Worm (Caenorhabditis elegans) whole organism, L4 larva: ENCODE data around the gene C26B9.6.

Source experiments
- F44E2.7 ChIP-seq: fragments of 200-800 bp; sonication (Bioruptor generic); IDR thresholded peaks from 2 replicates; pipeline ENCODE4 v2.1.2; 2022; ENCODE audit warnings: missing genetic modification characterization, missing compliant biosample characterization
- ama-1 ChIP-seq: fragments of 150-350 bp; optimal IDR thresholded peaks from 2 replicates; lab custom pipeline; 2014; ENCODE audit warnings: inconsistent platforms, mixed read lengths
- egl-27 ChIP-seq: sonication (generic microtip); optimal IDR thresholded peaks from 3 replicates; lab custom pipeline; 2017; ENCODE audit warnings: missing biosample characterization, missing genetic modification reagents, missing genetic modification characterization
- egl-43 ChIP-seq: fragments of 200-800 bp; sonication (Bioruptor generic); IDR thresholded peaks from 2 replicates; pipeline ENCODE4 v1.3.6; 2022; ENCODE audit warnings: missing genetic modification reagents, missing genetic modification characterization, missing compliant biosample characterization
- jun-1 ChIP-seq: fragments of 150-350 bp; optimal IDR thresholded peaks from 2 replicates; lab custom pipeline; 2014; ENCODE audit warnings: missing biosample characterization, missing genetic modification reagents, missing genetic modification characterization
- lin-38 ChIP-seq: fragments of 200-800 bp; sonication (Bioruptor generic); IDR thresholded peaks from 2 replicates; pipeline ENCODE4 v1.3.6; 2022; ENCODE audit warnings: missing genetic modification reagents, missing genetic modification characterization, missing compliant biosample characterization
- lir-3 ChIP-seq: sonication (generic microtip); optimal IDR thresholded peaks from 2 replicates; lab custom pipeline; 2016; ENCODE audit warnings: mild to moderate bottlenecking, missing genetic modification characterization, missing compliant biosample characterization
- nhr-111 ChIP-seq: fragments of 200-800 bp; sonication (Bioruptor generic); optimal IDR thresholded peaks from 2 replicates; lab custom pipeline; 2018; ENCODE audit warnings: mild to moderate bottlenecking, missing genetic modification characterization, missing compliant biosample characterization
- nhr-42 ChIP-seq: fragments of 200-800 bp; sonication (Bioruptor generic); IDR thresholded peaks from 2 replicates; pipeline ENCODE4 v1.3.6; 2022; ENCODE audit warnings: missing genetic modification characterization, missing compliant biosample characterization
- unc-62 ChIP-seq, 3 experiments: fragments of 150-350 bp in 1 of 3; sonication (generic microtip); optimal IDR thresholded peaks in 2 of 3; peaks in 1 of 3; 1 replicate in 1 of 3; 2 replicates in 2 of 3; lab custom pipeline; 2014 to 2017; ENCODE audit warnings: missing biosample characterization in 3 of 3, missing genetic modification characterization in 3 of 3, missing genetic modification reagents in 3 of 3, missing genotype in 1 of 3
- ztf-11 ChIP-seq: fragments of 150-350 bp; optimal IDR thresholded peaks from 2 replicates; lab custom pipeline; 2014; ENCODE audit warnings: missing biosample characterization, missing genetic modification characterization

DNA sequence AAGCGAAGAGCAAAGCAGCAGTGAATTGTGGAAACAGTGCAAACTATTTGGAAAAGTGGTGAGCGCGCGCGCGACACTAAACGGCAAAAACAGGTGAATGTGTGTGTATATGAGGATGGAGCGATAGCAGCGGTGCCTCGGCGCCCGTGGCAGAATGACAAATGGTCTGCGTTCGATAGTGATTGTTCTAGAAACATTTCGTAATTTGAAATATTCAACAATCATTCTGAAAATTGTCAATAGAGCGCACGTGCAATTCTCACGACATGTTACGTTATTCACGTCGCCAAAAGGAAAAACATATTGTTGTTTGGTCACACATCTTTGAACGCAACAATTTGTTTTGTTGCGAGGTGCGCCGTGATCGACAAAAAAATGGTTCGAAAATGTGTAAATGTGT lies 20.0 kb upstream of the C26B9.6 start:
- TF ChIP-seq jun-1 (tag; lab: Kevin White, UChicago), result no peak
- TF ChIP-seq lin-38 (GFP tag; lab: Robert Waterston, UW), result no peak; the same call in 1 of the 2 replicates
- TF ChIP-seq nhr-111 (GFP tag; lab: Kevin White, UChicago), result no peak
- no peak for TF ChIP-seq egl-27 (tag; lab: Kevin White, UChicago)
- TF ChIP-seq lir-3 (tag; lab: Kevin White, UChicago), result no peak
- no peak for TF ChIP-seq ztf-11 (tag; lab: Kevin White, UChicago)
- no peak for TF ChIP-seq unc-62 (GFP tag; optimal IDR thresholded peaks at IDR 0.05 in 1 of 2; lab: Kevin White, UChicago)
- no peak for TF ChIP-seq unc-62 (tag; optimal IDR thresholded peaks at IDR 0.05; lab: Kevin White, UChicago)
- no peak for TF ChIP-seq ama-1 (lab: Kevin White, UChicago)
- no peak for TF ChIP-seq nhr-42 (GFP tag; lab: Robert Waterston, UW)
- TF ChIP-seq egl-43 (GFP tag; lab: Robert Waterston, UW), result no peak
- no peak for TF ChIP-seq F44E2.7
